Fruit fly (Drosophila melanogaster): ENCODE results near the gene ClpP.

ClpP gene

dm6 chr2L:10321036-10321583 is 35.5 kb upstream of the ClpP start:
- TF ChIP-seq kay (GFP tag; ENCODE audit: borderline replicate concordance) (no peak), CG14711 (tag; optimal IDR thresholded peaks at IDR 0.05) (peak; percentile 6), cic (GFP tag; optimal IDR thresholded peaks at IDR 0.05) (no peak)

- TF ChIP-seq cic (GFP tag; optimal IDR thresholded peaks at IDR 0.05) (peak; percentile 90), CG5204 (GFP tag; optimal IDR thresholded peaks at IDR 0.05) (no peak), Clk (GFP tag; optimal IDR thresholded peaks at IDR 0.05) (no peak), Crg-1 (GFP tag; optimal IDR thresholded peaks at IDR 0.05) (no peak), kay (GFP tag; ENCODE audit: borderline replicate concordance) (peak; percentile 99), bab1 (GFP tag; optimal IDR thresholded peaks at IDR 0.05) (peak; percentile 70), CG7101 (tag; optimal IDR thresholded peaks at IDR 0.05) (peak; percentile 25), CG11617 (GFP tag; optimal IDR thresholded peaks at IDR 0.05) (peak; percentile 36), cnc (optimal IDR thresholded peaks at IDR 0.05) (no peak), CG14711 (tag; optimal IDR thresholded peaks at IDR 0.05) (peak; percentile 17), ovo (GFP tag; optimal IDR thresholded peaks at IDR 0.05) (peak; percentile 48), Mnt (GFP tag; optimal IDR thresholded peaks at IDR 0.05) (peak; percentile 47), CG33017 (tag; optimal IDR thresholded peaks at IDR 0.05) (peak; percentile 82), CG1620 (GFP tag; optimal IDR thresholded peaks at IDR 0.05) (no peak), CG7045 (GFP tag; optimal IDR thresholded peaks at IDR 0.05) (no peak), tj (GFP tag; optimal IDR thresholded peaks at IDR 0.05) (peak; percentile 45), pad (GFP tag; optimal IDR thresholded peaks at IDR 0.05) (no peak), Hr96 (GFP tag; optimal IDR thresholded peaks at IDR 0.05) (no peak), toe (GFP tag; optimal IDR thresholded peaks at IDR 0.05) (peak; percentile 47), CG12768 (GFP tag; optimal IDR thresholded peaks at IDR 0.05) (peak; percentile 97)
These were observed 35.0 kb upstream of the ClpP start for dm6 chr2L:10321612-10322011.

- TF ChIP-seq toe (GFP tag; optimal IDR thresholded peaks at IDR 0.05) = no peak
- TF ChIP-seq CG33017 (tag; optimal IDR thresholded peaks at IDR 0.05) = no peak
- TF ChIP-seq pad (GFP tag; optimal IDR thresholded peaks at IDR 0.05) = no peak
- no peak for TF ChIP-seq CG7045 (GFP tag; optimal IDR thresholded peaks at IDR 0.05)
- TF ChIP-seq CG14711 (tag; optimal IDR thresholded peaks at IDR 0.05) = no peak
- no peak for TF ChIP-seq bab1 (GFP tag; optimal IDR thresholded peaks at IDR 0.05)
- no peak for TF ChIP-seq kay (GFP tag; ENCODE audit: borderline replicate concordance)
- no peak for TF ChIP-seq Hr96 (GFP tag; optimal IDR thresholded peaks at IDR 0.05)
- no peak for TF ChIP-seq CG5204 (GFP tag; optimal IDR thresholded peaks at IDR 0.05)
- TF ChIP-seq CG12768 (GFP tag; optimal IDR thresholded peaks at IDR 0.05) = no peak
- no peak for TF ChIP-seq Clk (GFP tag; optimal IDR thresholded peaks at IDR 0.05)
- no peak for TF ChIP-seq tj (GFP tag; optimal IDR thresholded peaks at IDR 0.05)
- TF ChIP-seq cic (GFP tag; optimal IDR thresholded peaks at IDR 0.05) = no peak
These were observed 34.4 kb upstream of the ClpP start, which contains the start of gene CG4995 for dm6 chr2L:10322176-10322575. CG4995 (plus strand) TSS chr2L:10322476.

dm6 chr2L:10322773-10323487 is 33.7 kb upstream of the ClpP start, which contains the start of gene CG5381:
CG5381 (minus strand) TSS chr2L:10323102.
- TF ChIP-seq Mnt (GFP tag; optimal IDR thresholded peaks at IDR 0.05) (no peak), kay (GFP tag; ENCODE audit: borderline replicate concordance) (peak; percentile 69)

dm6 chr2L:10327790-10328189 is 28.8 kb upstream of the ClpP start, which contains the start of gene RnrL:
RnrL (minus strand) TSS chr2L:10327943.
- no peak for TF ChIP-seq Crg-1 (GFP tag; optimal IDR thresholded peaks at IDR 0.05)
- TF ChIP-seq CG11617 (GFP tag; optimal IDR thresholded peaks at IDR 0.05) = no peak
- TF ChIP-seq kay (GFP tag; ENCODE audit: borderline replicate concordance) = peak; percentile 82
- no peak for TF ChIP-seq CG7045 (GFP tag; optimal IDR thresholded peaks at IDR 0.05)
- no peak for TF ChIP-seq Clk (GFP tag; optimal IDR thresholded peaks at IDR 0.05)

- TF ChIP-seq Mnt (GFP tag; optimal IDR thresholded peaks at IDR 0.05) (peak; percentile 10), cnc (optimal IDR thresholded peaks at IDR 0.05) (no peak), CG14711 (tag; optimal IDR thresholded peaks at IDR 0.05) (peak; percentile 26), CG33017 (tag; optimal IDR thresholded peaks at IDR 0.05) (peak; percentile 40), CG7101 (tag; optimal IDR thresholded peaks at IDR 0.05) (peak; percentile 44), kay (GFP tag; ENCODE audit: borderline replicate concordance) (peak; percentile 0)
These were observed 25.3 kb upstream of the ClpP start, which contains the start of the genes Schip1 and Cox10 for dm6 chr2L:10331066-10331847. Schip1 (minus strand) TSS chr2L:10331116. Cox10 (plus strand) TSS chr2L:10331471.

Data from whole organism, adult.